Fruit fly (Drosophila melanogaster) whole organism, adult: ENCODE data around the gene Vps29.

ENCODE experiments used
- CG11617 ChIP-seq: fragments of 200-800 bp; sonication (Bioruptor generic); optimal IDR thresholded peaks from 2 replicates; lab custom pipeline; 2017; ENCODE audit warnings: mild to moderate bottlenecking, missing biosample characterization, missing genetic modification reagents, missing genetic modification characterization
- CG7045 ChIP-seq: fragments of 200-800 bp; sonication (Bioruptor generic); optimal IDR thresholded peaks from 2 replicates; lab custom pipeline; 2017; ENCODE audit warnings: missing biosample characterization, mild to moderate bottlenecking, missing genetic modification characterization
- Clk ChIP-seq: fragments of 200-800 bp; sonication (Bioruptor generic); optimal IDR thresholded peaks from 2 replicates; lab custom pipeline; 2017; ENCODE audit warnings: missing biosample characterization, missing genetic modification characterization
- Crg-1 ChIP-seq: fragments of 200-800 bp; sonication (Bioruptor generic); optimal IDR thresholded peaks from 2 replicates; lab custom pipeline; 2016; ENCODE audit warnings: missing biosample characterization, missing genetic modification characterization
- Mnt ChIP-seq: fragments of 200-800 bp; sonication (Bioruptor generic); optimal IDR thresholded peaks from 2 replicates; lab custom pipeline; 2016; ENCODE audit warnings: missing biosample characterization, mild to moderate bottlenecking, missing genetic modification characterization
- bab1 ChIP-seq: fragments of 200-800 bp; sonication (Bioruptor generic); optimal IDR thresholded peaks from 3 replicates; lab custom pipeline; 2019; ENCODE audit warnings: missing biosample characterization, mild to moderate bottlenecking, missing genetic modification characterization, moderate library complexity

- TF ChIP-seq Crg-1 (GFP tag; lab: Kevin White, UChicago) (no peak), Mnt (GFP tag; lab: Kevin White, UChicago) (peak; percentile 57), bab1 (no peak), CG7045 (GFP tag; lab: Kevin White, UChicago) (peak; percentile 26), CG11617 (no peak), Clk (GFP tag; lab: Kevin White, UChicago) (no peak)
These were observed 33.8 kb upstream of the Vps29 start for dm6 chr2L:1116661-1117322.
